Worm (Caenorhabditis elegans) whole organism, L2 larva: ENCODE results near the gene gcy-18.

Experiments
- alr-1 ChIP-seq: fragments of 150-350 bp; optimal IDR thresholded peaks from 2 replicates; lab custom pipeline; 2014; ENCODE audit warnings: missing biosample characterization, missing genetic modification characterization
- aly-2 ChIP-seq: fragments of 150-350 bp; optimal IDR thresholded peaks from 2 replicates; lab custom pipeline; 2014; ENCODE audit warnings: missing biosample characterization, missing genetic modification characterization
- blmp-1 ChIP-seq: sonication (generic microtip); optimal IDR thresholded peaks from 2 replicates; lab custom pipeline; 2017; ENCODE audit warnings: missing genetic modification characterization, mild to moderate bottlenecking, missing compliant biosample characterization, antibody characterized with exemption, moderate library complexity; ENCODE audit not compliant: insufficient read depth
- dmd-4 ChIP-seq: sonication (generic microtip); optimal IDR thresholded peaks from 2 replicates; lab custom pipeline; 2017; ENCODE audit warnings: missing biosample characterization, missing genetic modification characterization
- egl-27 ChIP-seq: sonication (generic microtip); optimal IDR thresholded peaks from 3 replicates; lab custom pipeline; 2017; ENCODE audit warnings: missing biosample characterization, missing genetic modification reagents, missing genetic modification characterization
- nhr-23 ChIP-seq: fragments of 150-350 bp; optimal IDR thresholded peaks from 2 replicates; lab custom pipeline; 2014; ENCODE audit warnings: missing biosample characterization, missing genetic modification reagents, missing genetic modification characterization
- nhr-25 ChIP-seq: fragments of 150-350 bp; sonication (generic microtip); optimal IDR thresholded peaks from 3 replicates; lab custom pipeline; 2014; ENCODE audit warnings: missing biosample characterization, missing genetic modification characterization
- nhr-77 ChIP-seq: fragments of 150-350 bp; optimal IDR thresholded peaks from 2 replicates; lab custom pipeline; 2014; ENCODE audit warnings: missing biosample characterization, missing genetic modification characterization
- peb-1 ChIP-seq: fragments of 150-350 bp; optimal IDR thresholded peaks from 2 replicates; lab custom pipeline; 2014; ENCODE audit warnings: missing biosample characterization, missing genetic modification characterization
- sem-4 ChIP-seq: fragments of 150-350 bp; optimal IDR thresholded peaks from 2 replicates; lab custom pipeline; 2014; ENCODE audit warnings: missing biosample characterization, missing genetic modification reagents, missing genetic modification characterization
- skn-1 ChIP-seq: sonication (generic microtip); optimal IDR thresholded peaks from 2 replicates; lab custom pipeline; 2017; ENCODE audit warnings: missing biosample characterization, missing genetic modification characterization

- no peak for TF ChIP-seq blmp-1 (tag; lab: Kevin White, UChicago)
- TF ChIP-seq nhr-77 (tag; lab: Kevin White, UChicago): no peak
- no peak for TF ChIP-seq egl-27 (tag; lab: Kevin White, UChicago)
- TF ChIP-seq alr-1 (tag; lab: Kevin White, UChicago): no peak
- no peak for TF ChIP-seq nhr-25 (tag; lab: Kevin White, UChicago)
- TF ChIP-seq peb-1 (tag; lab: Kevin White, UChicago): no peak
- no peak for TF ChIP-seq skn-1 (tag; lab: Kevin White, UChicago)
- no peak for TF ChIP-seq aly-2 (tag; lab: Kevin White, UChicago)
- no peak for TF ChIP-seq sem-4 (tag; lab: Kevin White, UChicago)
- no peak for TF ChIP-seq nhr-23 (tag; lab: Kevin White, UChicago)
- TF ChIP-seq dmd-4 (tag; lab: Kevin White, UChicago): no peak
Observed at ce11 chrIV:12840873-12841272, 19.0 kb upstream of the gcy-18 start.
